Worm (Caenorhabditis elegans) whole organism, L1 larva: ENCODE results near the gene clec-227.

Experiments used
- F16B12.6 ChIP-seq: fragments of 150-350 bp; optimal IDR thresholded peaks from 2 replicates; lab custom pipeline; 2014; ENCODE audit warnings: missing biosample characterization, missing genetic modification characterization
- aha-1 ChIP-seq: fragments of 150-350 bp; optimal IDR thresholded peaks from 2 replicates; lab custom pipeline; 2014; ENCODE audit warnings: missing biosample characterization, missing genetic modification characterization
- alr-1 ChIP-seq: fragments of 200-800 bp; sonication (Bioruptor generic); optimal IDR thresholded peaks from 2 replicates; lab custom pipeline; 2018; ENCODE audit warnings: borderline replicate concordance, mild to moderate bottlenecking, missing genetic modification characterization, missing compliant biosample characterization
- aly-2 ChIP-seq: fragments of 150-350 bp; optimal IDR thresholded peaks from 2 replicates; lab custom pipeline; 2014; ENCODE audit warnings: missing biosample characterization, missing genetic modification characterization
- ama-1 ChIP-seq: fragments of 150-350 bp; optimal IDR thresholded peaks from 2 replicates; lab custom pipeline; 2014
- ceh-82 ChIP-seq, 3 experiments: fragments of 150-350 bp in 1 of 3; sonication (generic microtip) in 2 of 3; optimal IDR thresholded peaks; 2 replicates each; lab custom pipeline; 2014 to 2017; ENCODE audit warnings: missing biosample characterization in 3 of 3, missing genetic modification characterization in 3 of 3
- ceh-88 ChIP-seq: fragments of 200-800 bp; sonication (Bioruptor generic); IDR thresholded peaks from 2 replicates; pipeline ENCODE4 v1.3.6; 2022; ENCODE audit warnings: missing genetic modification characterization, missing compliant biosample characterization
- dsc-1 ChIP-seq: sonication (generic microtip); optimal IDR thresholded peaks from 2 replicates; lab custom pipeline; 2016; ENCODE audit warnings: mild to moderate bottlenecking, missing genetic modification characterization, missing compliant biosample characterization
- efl-1 ChIP-seq, 4 experiments: fragments of 150-350 bp; optimal IDR thresholded peaks in 3 of 4; peaks in 1 of 4; 1 replicate in 1 of 4; 2 replicates in 3 of 4; lab custom pipeline; 2014; ENCODE audit warnings: missing biosample characterization in 2 of 4, missing genetic modification characterization in 2 of 4, missing genetic modification reagents in 2 of 4
- elt-2 ChIP-seq: sonication (generic microtip); optimal IDR thresholded peaks from 2 replicates; lab custom pipeline; 2016; ENCODE audit warnings: missing genetic modification characterization, mild to moderate bottlenecking, inconsistent platforms, missing compliant biosample characterization, missing genetic modification reagents
- elt-3 ChIP-seq, 6 experiments: fragments of 150-350 bp in 1 of 6; sonication (generic microtip); optimal IDR thresholded peaks; 2 replicates each; lab custom pipeline; 2017 to 2018; ENCODE audit warnings: missing biosample characterization in 6 of 6, missing genetic modification characterization in 6 of 6, inconsistent platforms in 1 of 6
- hlh-4 ChIP-seq: sonication (generic microtip); optimal IDR thresholded peaks from 2 replicates; lab custom pipeline; 2016; ENCODE audit warnings: mild to moderate bottlenecking, missing genetic modification characterization, missing compliant biosample characterization
- isw-1 ChIP-seq: fragments of 200-800 bp; sonication (Bioruptor generic); IDR thresholded peaks from 2 replicates; pipeline ENCODE4 v1.3.6; 2022; ENCODE audit warnings: missing genetic modification characterization, missing compliant biosample characterization
- lin-13 ChIP-seq: fragments of 150-350 bp; optimal IDR thresholded peaks from 2 replicates; lab custom pipeline; 2014; ENCODE audit warnings: missing biosample characterization, missing genetic modification reagents, missing genetic modification characterization
- lin-35 ChIP-seq, 2 experiments: fragments of 150-350 bp; optimal IDR thresholded peaks; 2 replicates each; lab custom pipeline; 2014; ENCODE audit warnings: missing biosample characterization in 2 of 2, missing genetic modification characterization in 2 of 2, missing genetic modification reagents in 2 of 2
- lin-39 ChIP-seq: fragments of 150-350 bp; optimal IDR thresholded peaks from 2 replicates; lab custom pipeline; 2014; ENCODE audit warnings: missing biosample characterization, missing genetic modification reagents, missing genetic modification characterization
- mab-9 ChIP-seq: fragments of 200-800 bp; sonication (Bioruptor generic); IDR thresholded peaks from 2 replicates; pipeline ENCODE4 v1.3.6; 2022; ENCODE audit warnings: missing genetic modification reagents, missing genetic modification characterization, missing compliant biosample characterization
- nhr-11 ChIP-seq: fragments of 150-350 bp; optimal IDR thresholded peaks from 2 replicates; lab custom pipeline; 2014; ENCODE audit warnings: missing biosample characterization, missing genetic modification characterization
- nhr-12 ChIP-seq: sonication (generic microtip); optimal IDR thresholded peaks from 2 replicates; lab custom pipeline; 2017; ENCODE audit warnings: missing biosample characterization, missing genetic modification characterization
- nhr-237 ChIP-seq: fragments of 150-350 bp; optimal IDR thresholded peaks from 2 replicates; lab custom pipeline; 2014; ENCODE audit warnings: missing biosample characterization, missing genetic modification characterization
- nhr-28 ChIP-seq: fragments of 150-350 bp; optimal IDR thresholded peaks from 2 replicates; lab custom pipeline; 2014; ENCODE audit warnings: missing biosample characterization, missing genetic modification characterization
- nhr-47 ChIP-seq: sonication (generic microtip); optimal IDR thresholded peaks from 2 replicates; lab custom pipeline; 2016; ENCODE audit warnings: mild to moderate bottlenecking, missing genetic modification characterization, moderate library complexity, missing compliant biosample characterization
- nhr-77 ChIP-seq: fragments of 150-350 bp; optimal IDR thresholded peaks from 2 replicates; lab custom pipeline; 2014; ENCODE audit warnings: missing biosample characterization, missing genetic modification characterization
- nhr-85 ChIP-seq: sonication (generic microtip); peaks from one replicate; lab custom pipeline; 2016; ENCODE audit warnings: missing genetic modification characterization, inconsistent platforms, missing compliant biosample characterization
- rnt-1 ChIP-seq: sonication (generic microtip); optimal IDR thresholded peaks from 2 replicates; lab custom pipeline; 2016; ENCODE audit warnings: mild to moderate bottlenecking, missing genetic modification characterization, moderate library complexity, missing compliant biosample characterization
- skn-1 ChIP-seq: fragments of 150-350 bp; optimal IDR thresholded peaks from 2 replicates; lab custom pipeline; 2014; ENCODE audit warnings: missing biosample characterization, missing genetic modification characterization
- swsn-7 ChIP-seq: sonication (generic microtip); optimal IDR thresholded peaks from 2 replicates; lab custom pipeline; 2016; ENCODE audit warnings: missing genetic modification characterization, missing compliant biosample characterization
- tlp-1 ChIP-seq: fragments of 150-350 bp; optimal IDR thresholded peaks from 2 replicates; lab custom pipeline; 2014; ENCODE audit warnings: missing biosample characterization, missing genetic modification characterization
- unc-30 ChIP-seq: sonication (generic microtip); optimal IDR thresholded peaks from 2 replicates; lab custom pipeline; 2017; ENCODE audit warnings: missing biosample characterization, missing genetic modification characterization
- unc-62 ChIP-seq: fragments of 150-350 bp; optimal IDR thresholded peaks from 2 replicates; lab custom pipeline; 2014; ENCODE audit warnings: missing biosample characterization, missing genetic modification reagents, missing genetic modification characterization
- unc-86 ChIP-seq: sonication (generic microtip); optimal IDR thresholded peaks from 2 replicates; lab custom pipeline; 2016; ENCODE audit warnings: missing genetic modification characterization, missing compliant biosample characterization
- unc-98 ChIP-seq: fragments of 200-800 bp; sonication (Bioruptor generic); IDR thresholded peaks from 2 replicates; pipeline ENCODE4 v1.3.6; 2022; ENCODE audit warnings: missing genetic modification characterization, missing compliant biosample characterization
- vab-15 ChIP-seq: sonication (generic microtip); optimal IDR thresholded peaks from 2 replicates; lab custom pipeline; 2017; ENCODE audit warnings: missing genotype, mild to moderate bottlenecking, missing genetic modification characterization, missing compliant biosample characterization
- zag-1 ChIP-seq: fragments of 150-350 bp; optimal IDR thresholded peaks from 2 replicates; lab custom pipeline; 2014; ENCODE audit warnings: missing biosample characterization, missing genetic modification characterization
- zip-4 ChIP-seq: fragments of 200-800 bp; sonication (Bioruptor generic); optimal IDR thresholded peaks from 2 replicates; lab custom pipeline; 2018; ENCODE audit warnings: mild to moderate bottlenecking, missing genetic modification characterization, moderate library complexity, missing compliant biosample characterization
- ztf-11 ChIP-seq, 2 experiments: sonication (generic microtip); optimal IDR thresholded peaks; 2 replicates each; lab custom pipeline; 2016 to 2017; ENCODE audit warnings: missing genetic modification characterization in 2 of 2, missing biosample characterization in 1 of 2, missing compliant biosample characterization in 1 of 2
- ztf-4 ChIP-seq: fragments of 150-350 bp; optimal IDR thresholded peaks from 2 replicates; lab custom pipeline; 2014; ENCODE audit warnings: missing biosample characterization, missing genetic modification characterization

Gene clec-227

DNA sequence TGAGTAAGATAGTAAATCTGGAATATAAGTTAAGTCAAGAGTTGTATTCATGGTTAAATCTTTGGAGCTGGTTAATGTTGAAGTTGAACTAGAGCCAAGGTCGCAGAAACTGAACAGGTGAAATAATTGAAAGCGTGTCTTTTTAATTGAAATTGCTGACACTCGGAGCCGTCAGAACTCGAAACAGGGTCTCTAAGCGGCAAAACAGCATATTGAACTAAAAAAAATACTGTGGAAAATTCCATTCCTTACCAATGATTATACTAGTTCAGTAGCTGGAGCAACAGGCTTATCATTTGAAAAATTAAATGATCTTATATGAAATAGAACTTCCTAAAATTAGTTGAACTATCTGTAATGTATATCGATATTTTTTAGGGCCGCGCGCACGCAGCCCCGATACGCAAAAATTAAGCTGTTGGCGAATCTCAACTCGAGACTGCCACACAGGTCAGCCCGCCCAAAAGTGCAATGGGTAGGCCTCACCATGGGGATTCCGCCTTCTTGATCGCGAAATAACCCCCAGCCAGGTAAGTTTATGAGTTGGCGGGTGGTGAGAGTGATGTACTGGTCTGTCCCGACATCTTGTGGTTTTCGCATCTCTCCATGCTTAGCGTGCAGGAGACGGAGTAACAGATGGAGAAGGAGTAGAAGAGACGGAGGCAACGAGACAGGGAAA, 4.0 kb upstream of the clec-227 start, which contains the start of gene srz-97 (continued):
- peak; percentile 43 for TF ChIP-seq rnt-1 (tag; lab: Kevin White, UChicago)
- no peak for TF ChIP-seq aha-1 (tag; lab: Kevin White, UChicago)
- no peak for TF ChIP-seq unc-62
- TF ChIP-seq lin-39 (tag; lab: Kevin White, UChicago) = no peak
- TF ChIP-seq mab-9 (GFP tag; lab: Robert Waterston, UW) = no peak
- TF ChIP-seq ztf-11 (tag; optimal IDR thresholded peaks at IDR 0.05; lab: Kevin White, UChicago) = no peak
- no peak for TF ChIP-seq alr-1 (tag; lab: Kevin White, UChicago)
- peak; percentile 90 for TF ChIP-seq nhr-85 (tag; lab: Kevin White, UChicago)
- no peak for TF ChIP-seq ceh-88 (GFP tag; lab: Robert Waterston, UW)
- no peak for TF ChIP-seq nhr-12 (tag; lab: Kevin White, UChicago)
- TF ChIP-seq tlp-1 (tag; lab: Kevin White, UChicago) = no peak
- no peak for TF ChIP-seq ztf-4
- no peak for TF ChIP-seq skn-1
- peak in 1 of 2 experiments; percentile 38 for TF ChIP-seq lin-35 (GFP tag; optimal IDR thresholded peaks at IDR 0.05; lab: Kevin White, UChicago)

DNA sequence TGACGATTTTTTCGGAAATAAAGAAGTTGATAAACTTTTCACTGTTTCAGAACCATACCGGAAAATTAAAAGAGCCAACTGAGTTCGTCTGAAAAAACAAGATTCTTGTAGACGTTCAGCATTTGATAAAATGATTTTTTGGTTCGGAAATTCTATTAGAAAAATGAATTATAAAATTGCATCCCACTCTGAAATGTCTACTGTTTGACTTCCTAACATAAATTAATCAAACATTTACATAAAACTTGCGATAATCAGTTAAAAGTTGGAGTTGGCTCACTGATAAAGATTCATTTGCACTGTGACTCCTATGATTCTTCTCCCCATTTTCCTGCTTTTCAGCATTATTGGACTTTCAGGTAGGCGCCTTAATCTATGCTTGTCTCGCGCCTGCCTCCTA, 3.4 kb upstream of the clec-227 start, which contains the start of gene clec-57:
clec-57 (plus strand) TSS at position 301 of the 400 bp plus-strand sequence.
- TF ChIP-seq F16B12.6 (no peak), aly-2 (no peak), nhr-77 (no peak), vab-15 (tag; lab: Kevin White, UChicago) (no peak), nhr-237 (no peak), nhr-11 (tag; lab: Kevin White, UChicago) (no peak), zag-1 (tag; lab: Kevin White, UChicago) (no peak)

DNA sequence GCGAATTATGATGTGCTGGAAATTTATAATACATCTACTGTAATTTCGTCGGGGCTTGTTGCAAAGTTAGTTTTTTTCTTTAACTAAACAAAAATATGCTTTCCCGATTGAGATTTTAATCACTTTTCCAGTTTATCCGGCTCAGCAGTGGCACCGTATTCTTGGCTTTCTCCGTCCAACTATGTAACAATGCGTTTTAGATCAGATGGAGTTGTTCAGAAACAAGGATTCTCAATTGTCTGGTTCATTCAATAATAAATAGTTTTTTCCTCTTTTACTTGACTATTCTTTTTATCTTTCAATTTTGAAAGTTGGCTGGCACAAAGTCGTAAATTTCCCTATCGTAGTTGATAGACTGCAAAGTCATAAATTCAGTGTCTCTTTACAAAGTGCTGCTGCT, 1.8 kb downstream of the clec-227 start, which contains the start of gene clec-56:
clec-56 (plus strand) TSS at position 301 of the 400 bp plus-strand sequence.
- TF ChIP-seq nhr-12 (tag; lab: Kevin White, UChicago) (no peak), nhr-11 (tag; lab: Kevin White, UChicago) (no peak), unc-86 (tag; lab: Kevin White, UChicago) (no peak), hlh-4 (tag; lab: Kevin White, UChicago) (no peak), ceh-88 (GFP tag; lab: Robert Waterston, UW) (no peak), ama-1 (lab: Kevin White, UChicago) (no peak), lin-13 (no peak), isw-1 (GFP tag; lab: Robert Waterston, UW) (no peak)
- TF ChIP-seq, all 84 proteins: peak for 0

DNA sequence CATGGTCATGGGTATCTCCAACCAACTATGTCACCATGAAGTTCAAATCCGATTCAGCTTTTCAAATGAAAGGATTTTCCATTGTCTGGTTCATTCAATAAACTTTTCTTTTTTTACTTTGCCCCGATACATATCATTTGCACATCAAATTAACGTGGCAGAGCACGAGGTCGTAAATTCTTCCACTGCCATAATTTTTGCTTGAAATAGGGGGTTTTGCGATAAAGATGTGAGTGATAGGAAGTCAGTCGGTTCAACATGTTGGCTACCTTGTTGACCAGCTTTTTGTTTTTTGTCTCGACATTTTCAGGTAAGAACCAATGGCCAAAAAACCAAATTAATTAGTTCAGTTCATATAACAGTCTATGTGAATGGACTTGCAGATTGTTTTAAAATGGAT, 4.4 kb downstream of the clec-227 start, which contains the start of gene clec-54:
clec-54 (plus strand) TSS at position 224 of the 400 bp plus-strand sequence.
- TF ChIP-seq zip-4 (GFP tag; lab: Kevin White, UChicago) (no peak), alr-1 (tag; lab: Kevin White, UChicago) (no peak), dsc-1 (tag; lab: Kevin White, UChicago) (no peak), elt-3 (tag; optimal IDR thresholded peaks at IDR 0.05; lab: Kevin White, UChicago) (no peak), nhr-28 (tag; lab: Kevin White, UChicago) (no peak), lin-13 (no peak), unc-30 (tag; lab: Kevin White, UChicago) (no peak), nhr-47 (tag; lab: Kevin White, UChicago) (no peak), tlp-1 (tag; lab: Kevin White, UChicago) (no peak), swsn-7 (no peak), ceh-82 (tag; optimal IDR thresholded peaks at IDR 0.05; lab: Kevin White, UChicago) (no peak), efl-1 (optimal IDR thresholded peaks at IDR 0.05; lab: Kevin White, UChicago) (no peak), efl-1 (GFP tag; optimal IDR thresholded peaks at IDR 0.05 in 1 of 2; lab: Kevin White, UChicago) (peak in 1 of 2 experiments; percentile 63), elt-2 (tag; lab: Kevin White, UChicago) (peak; percentile 52), unc-86 (tag; lab: Kevin White, UChicago) (no peak), nhr-12 (tag; lab: Kevin White, UChicago) (no peak), ztf-11 (tag; optimal IDR thresholded peaks at IDR 0.05; lab: Kevin White, UChicago) (no peak), unc-98 (GFP tag; lab: Robert Waterston, UW) (no peak)
